Fruit fly (Drosophila melanogaster): ENCODE data around the gene SH3PX1.

Gene SH3PX1

dm6 chr3L:9692892-9693551 is 20.6 kb downstream of the SH3PX1 start (continued):
- TF ChIP-seq ftz-f1 (GFP tag; optimal IDR thresholded peaks at IDR 0.05) (peak; percentile 24), Med (GFP tag) (peak; percentile 99), CG12155 (GFP tag; optimal IDR thresholded peaks at IDR 0.05) (peak; percentile 94), ERR (GFP tag; optimal IDR thresholded peaks at IDR 0.05) (peak; percentile 93), CG2875 (GFP tag; optimal IDR thresholded peaks at IDR 0.05) (peak; percentile 86), crol (GFP tag; IDR thresholded peaks at IDR 0.05) (no peak; the same call in 1 of the 2 replicates), Xrp1 (GFP tag; IDR thresholded peaks at IDR 0.05) (peak; percentile 89), E2f1 (GFP tag; IDR thresholded peaks at IDR 0.05) (peak; percentile 82), Neu2 (GFP tag; optimal IDR thresholded peaks at IDR 0.05; ENCODE audit: borderline replicate concordance) (peak; percentile 68), kay (GFP tag; optimal IDR thresholded peaks at IDR 0.05) (peak; percentile 95), kni (GFP tag; optimal IDR thresholded peaks at IDR 0.05) (peak; percentile 90), Hr51 (GFP tag; optimal IDR thresholded peaks at IDR 0.05) (peak; percentile 95 to 97), CG14710 (tag; optimal IDR thresholded peaks at IDR 0.05) (peak; percentile 94), CG17568 (GFP tag; optimal IDR thresholded peaks at IDR 0.05) (peak; percentile 86), HLH4C (GFP tag; IDR thresholded peaks at IDR 0.05; ENCODE audit: partially characterized antibody) (no peak), CG31224 (GFP tag; IDR thresholded peaks at IDR 0.05) (peak; percentile 81), zfh1 (GFP tag; IDR thresholded peaks at IDR 0.05) (peak; percentile 69; the same call in 2 of the 3 replicates), sd (tag; optimal IDR thresholded peaks at IDR 0.05) (peak; percentile 76), CG16815 (GFP tag; optimal IDR thresholded peaks at IDR 0.05) (peak; percentile 96), CG18476 (GFP tag; optimal IDR thresholded peaks at IDR 0.05) (peak; percentile 97), YL-1 (GFP tag; optimal IDR thresholded peaks at IDR 0.05) (peak; percentile 85), CG11695 (GFP tag; IDR thresholded peaks at IDR 0.05) (peak; percentile 93), BtbVII (GFP tag; optimal IDR thresholded peaks at IDR 0.05) (peak; percentile 96), dpn (GFP tag; optimal IDR thresholded peaks at IDR 0.05) (peak; percentile 96 to 98), CG8290 (GFP tag; optimal IDR thresholded peaks at IDR 0.05) (peak; percentile 95), CG8290 (tag; optimal IDR thresholded peaks at IDR 0.05) (peak; percentile 58 to 88), gem (tag; optimal IDR thresholded peaks at IDR 0.05) (peak; percentile 98), Bdp1 (GFP tag; optimal IDR thresholded peaks at IDR 0.05) (peak; percentile 90), HHEX (GFP tag; optimal IDR thresholded peaks at IDR 0.05) (peak; percentile 96), her (GFP tag; optimal IDR thresholded peaks at IDR 0.05) (peak; percentile 94), Asciz (GFP tag; optimal IDR thresholded peaks at IDR 0.05) (peak; percentile 95), salm (tag; optimal IDR thresholded peaks at IDR 0.05) (peak; percentile 81), CG30431 (GFP tag; optimal IDR thresholded peaks at IDR 0.05) (peak; percentile 94), D19A (tag; optimal IDR thresholded peaks at IDR 0.05) (peak; percentile 99), Oaz (GFP tag; IDR thresholded peaks at IDR 0.05) (peak; percentile 82), ac (GFP tag; optimal IDR thresholded peaks at IDR 0.05) (no peak), CG11456 (GFP tag; IDR thresholded peaks at IDR 0.05) (peak; percentile 91), CG14050 (GFP tag; IDR thresholded peaks at IDR 0.05) (peak; percentile 72), wek (GFP tag; optimal IDR thresholded peaks at IDR 0.05) (no peak), Hey (tag; optimal IDR thresholded peaks at IDR 0.05) (peak; percentile 54), D (optimal IDR thresholded peaks at IDR 0.05) (no peak), D (GFP tag; optimal IDR thresholded peaks at IDR 0.05) (peak; percentile 97), hb (GFP tag; IDR thresholded peaks at IDR 0.05; ENCODE audit: partially characterized antibody) (no peak), Aef1 (GFP tag; IDR thresholded peaks at IDR 0.05) (peak; percentile 85), CG8765 (GFP tag; IDR thresholded peaks at IDR 0.05) (no peak), stwl (tag; optimal IDR thresholded peaks at IDR 0.05) (no peak), rib (GFP tag; IDR thresholded peaks at IDR 0.05) (peak; percentile 77), Mrtf (GFP tag; IDR thresholded peaks at IDR 0.05) (peak; percentile 87), h (optimal IDR thresholded peaks at IDR 0.05) (no peak), inv (GFP tag; IDR thresholded peaks at IDR 0.05; ENCODE audit: partially characterized antibody) (no peak)

Measured in whole organism, embryonic.